Fruit fly (Drosophila melanogaster) whole organism, embryonic: ENCODE measurements around the gene CG4611.

ENCODE experiments used
- Ada2b ChIP-seq: fragments of 200-800 bp; sonication (Bioruptor generic); IDR thresholded peaks from 2 replicates; pipeline ENCODE4 v1.3.6; 2022; ENCODE audit warnings: missing biosample characterization, missing genetic modification characterization
- Bdp1 ChIP-seq: fragments of 200-800 bp; sonication (Bioruptor generic); optimal IDR thresholded peaks from 3 replicates; lab custom pipeline; 2016; ENCODE audit warnings: missing biosample characterization, missing genetic modification characterization
- CG10209 ChIP-seq: fragments of 200-800 bp; sonication (Bioruptor generic); optimal IDR thresholded peaks from 3 replicates; lab custom pipeline; 2017; ENCODE audit warnings: missing biosample characterization, mild to moderate bottlenecking, missing genetic modification characterization, missing genetic modification reagents
- CG10431 ChIP-seq: fragments of 200-800 bp; sonication (Bioruptor generic); optimal IDR thresholded peaks from 3 replicates; lab custom pipeline; 2018; ENCODE audit warnings: missing biosample characterization, mild to moderate bottlenecking, missing genetic modification characterization
- CG10654 ChIP-seq: fragments of 200-800 bp; sonication (Bioruptor generic); optimal IDR thresholded peaks from 2 replicates; lab custom pipeline; 2016; ENCODE audit warnings: missing biosample characterization, missing genetic modification characterization
- CG11247 ChIP-seq: fragments of 200-800 bp; sonication (Bioruptor generic); IDR thresholded peaks from 2 replicates; pipeline ENCODE4 v1.3.6; 2022; ENCODE audit warnings: missing biosample characterization, missing genetic modification characterization
- CG12769 ChIP-seq: fragments of 200-800 bp; sonication (Bioruptor generic); optimal IDR thresholded peaks from 2 replicates; lab custom pipeline; 2019; ENCODE audit warnings: missing biosample characterization, mild to moderate bottlenecking, missing genetic modification characterization, moderate library complexity
- CG13424 ChIP-seq: fragments of 200-800 bp; sonication (Bioruptor generic); optimal IDR thresholded peaks from 2 replicates; lab custom pipeline; 2019; ENCODE audit warnings: missing biosample characterization, mild to moderate bottlenecking, missing genetic modification characterization, moderate library complexity
- CG15479 ChIP-seq: fragments of 200-800 bp; sonication (Bioruptor generic); optimal IDR thresholded peaks from 3 replicates; lab custom pipeline; 2019; ENCODE audit warnings: missing biosample characterization, mild to moderate bottlenecking, missing genetic modification characterization, moderate library complexity
- CG18599 ChIP-seq: fragments of 200-800 bp; sonication (Bioruptor generic); optimal IDR thresholded peaks from 3 replicates; lab custom pipeline; 2017; ENCODE audit warnings: missing biosample characterization, missing genetic modification characterization, mild to moderate bottlenecking, moderate library complexity, missing genetic modification reagents
- CG2875 ChIP-seq: fragments of 200-800 bp; sonication (Bioruptor generic); optimal IDR thresholded peaks from 2 replicates; lab custom pipeline; 2017; ENCODE audit warnings: missing biosample characterization, mild to moderate bottlenecking, missing genetic modification characterization, missing genetic modification reagents
- CG32532 ChIP-seq: fragments of 200-800 bp; sonication (Bioruptor generic); IDR thresholded peaks from 2 replicates; pipeline ENCODE4 v1.3.6; 2022; ENCODE audit warnings: missing biosample characterization, missing genetic modification characterization
- CG3726 ChIP-seq: fragments of 200-800 bp; sonication (Bioruptor generic); IDR thresholded peaks from 3 replicates; pipeline ENCODE4, ENCODE4 v1.3.6; 2022; ENCODE audit warnings: missing biosample characterization, missing genetic modification characterization
- CG4282 ChIP-seq: fragments of 200-800 bp; sonication (Bioruptor generic); optimal IDR thresholded peaks from 2 replicates; lab custom pipeline; 2016; ENCODE audit warnings: missing biosample characterization, missing genetic modification characterization
- CG6254 ChIP-seq: fragments of 200-800 bp; sonication (Bioruptor generic); optimal IDR thresholded peaks from 3 replicates; lab custom pipeline; 2017; ENCODE audit warnings: mild to moderate bottlenecking, missing biosample characterization, missing genetic modification reagents, missing genetic modification characterization
- CG6654 ChIP-seq: fragments of 200-800 bp; sonication (Bioruptor generic); optimal IDR thresholded peaks from 2 replicates; lab custom pipeline; 2017; ENCODE audit warnings: missing biosample characterization, mild to moderate bottlenecking, missing genetic modification characterization
- CG8281 ChIP-seq: fragments of 200-800 bp; sonication (Bioruptor generic); optimal IDR thresholded peaks from 2 replicates; lab custom pipeline; 2018; ENCODE audit warnings: missing biosample characterization, mild to moderate bottlenecking, missing genetic modification characterization, moderate library complexity
- D19A ChIP-seq: fragments of 200-800 bp; optimal IDR thresholded peaks from 3 replicates; lab custom pipeline; 2019; ENCODE audit warnings: missing biosample characterization, mild to moderate bottlenecking, missing genetic modification characterization, moderate library complexity
- Dad ChIP-seq: fragments of 200-800 bp; sonication (Bioruptor generic); optimal IDR thresholded peaks from 3 replicates; lab custom pipeline; 2016; ENCODE audit warnings: missing biosample characterization, missing genetic modification characterization
- Deaf1 ChIP-seq: fragments of 200-800 bp; optimal IDR thresholded peaks from 3 replicates; lab custom pipeline; 2019; ENCODE audit warnings: missing biosample characterization, mild to moderate bottlenecking, missing genetic modification characterization, moderate library complexity
- Dek ChIP-seq: fragments of 200-800 bp; sonication (Bioruptor generic); optimal IDR thresholded peaks from 3 replicates; lab custom pipeline; 2019; ENCODE audit warnings: missing biosample characterization, mild to moderate bottlenecking, missing genetic modification characterization, moderate library complexity
- E2f1 ChIP-seq: fragments of 200-800 bp; sonication (Bioruptor generic); IDR thresholded peaks from 2 replicates; pipeline ENCODE4 v1.3.6; 2022; ENCODE audit warnings: missing biosample characterization, missing genetic modification characterization
- E2f2 ChIP-seq: fragments of 200-800 bp; sonication (Bioruptor generic); IDR thresholded peaks from 2 replicates; pipeline ENCODE4 v1.3.6; 2022; ENCODE audit warnings: missing biosample characterization, missing genetic modification characterization
- Hmr ChIP-seq: fragments of 200-800 bp; sonication (Bioruptor generic); optimal IDR thresholded peaks from 3 replicates; lab custom pipeline; 2017; ENCODE audit warnings: mild to moderate bottlenecking, missing biosample characterization, missing genetic modification reagents, missing genetic modification characterization
- Hr39 ChIP-seq: fragments of >200 bp; optimal IDR thresholded peaks from 2 replicates; lab custom pipeline; 2017
- Myb ChIP-seq: fragments of 200-800 bp; sonication (Bioruptor generic); optimal IDR thresholded peaks from 2 replicates; lab custom pipeline; 2016; ENCODE audit warnings: missing biosample characterization, missing genetic modification characterization
- Oli ChIP-seq: fragments of 200-800 bp; sonication (Bioruptor generic); optimal IDR thresholded peaks from 2 replicates; lab custom pipeline; 2018; ENCODE audit warnings: missing biosample characterization, mild to moderate bottlenecking, missing genetic modification characterization, moderate library complexity
- Scr ChIP-seq: fragments of 200-800 bp; sonication (Bioruptor generic); IDR thresholded peaks from 2 replicates; pipeline ENCODE4 v1.3.6; 2022; ENCODE audit warnings: missing biosample characterization, missing genetic modification characterization; ENCODE audit not compliant: partially characterized antibody
- Stat92E ChIP-seq, 3 experiments: fragments of >200 bp in 2 of 3; fragments of 200-800 bp in 1 of 3; sonication (Bioruptor generic) in 1 of 3; optimal IDR thresholded peaks; 2 replicates each; lab custom pipeline; 2017 to 2019; ENCODE audit warnings: missing biosample characterization in 3 of 3, missing genetic modification characterization in 3 of 3, mild to moderate bottlenecking in 1 of 3, moderate library complexity in 1 of 3
- Xrp1 ChIP-seq: fragments of 200-800 bp; sonication (Bioruptor generic); IDR thresholded peaks from 2 replicates; pipeline ENCODE4 v1.3.6; 2022; ENCODE audit warnings: missing biosample characterization, missing genetic modification characterization
- ab ChIP-seq: fragments of 200-800 bp; sonication (Bioruptor generic); optimal IDR thresholded peaks from 2 replicates; lab custom pipeline; 2016; ENCODE audit warnings: missing biosample characterization, missing genetic modification characterization
- bab2 ChIP-seq: fragments of 200-800 bp; sonication (Bioruptor generic); optimal IDR thresholded peaks from 2 replicates; lab custom pipeline; 2016; ENCODE audit warnings: missing biosample characterization, missing genetic modification characterization
- cg ChIP-seq: fragments of 200-800 bp; sonication (Bioruptor generic); optimal IDR thresholded peaks from 3 replicates; lab custom pipeline; 2019; ENCODE audit warnings: missing biosample characterization, mild to moderate bottlenecking, missing genetic modification characterization, moderate library complexity
- dati ChIP-seq: fragments of 200-800 bp; sonication (Bioruptor generic); IDR thresholded peaks from 2 replicates; pipeline ENCODE4 v1.3.6; 2022; ENCODE audit warnings: missing biosample characterization, missing genetic modification characterization
- fd3F ChIP-seq: fragments of 200-800 bp; sonication (Bioruptor generic); optimal IDR thresholded peaks from 2 replicates; lab custom pipeline; 2018; ENCODE audit warnings: missing biosample characterization, mild to moderate bottlenecking, missing genetic modification characterization, moderate library complexity
- ind ChIP-seq: fragments of 200-800 bp; sonication (Bioruptor generic); optimal IDR thresholded peaks from 3 replicates; lab custom pipeline; 2016; ENCODE audit warnings: missing biosample characterization, missing genetic modification characterization
- inv ChIP-seq: fragments of 200-800 bp; sonication (Bioruptor generic); IDR thresholded peaks from 2 replicates; pipeline ENCODE4 v1.3.6; 2022; ENCODE audit warnings: missing biosample characterization, missing genetic modification characterization; ENCODE audit not compliant: partially characterized antibody
- ken ChIP-seq: fragments of 200-800 bp; sonication (Bioruptor generic); IDR thresholded peaks from 3 replicates; pipeline ENCODE4 v1.3.6; 2022; ENCODE audit warnings: missing biosample characterization, missing genetic modification characterization
- lbe ChIP-seq: fragments of 200-800 bp; sonication (Bioruptor generic); optimal IDR thresholded peaks from 2 replicates; lab custom pipeline; 2016; ENCODE audit warnings: missing biosample characterization, mild to moderate bottlenecking, missing genetic modification characterization
- luna ChIP-seq: fragments of 200-800 bp; sonication (Bioruptor generic); optimal IDR thresholded peaks from 2 replicates; lab custom pipeline; 2016; ENCODE audit warnings: missing biosample characterization, missing genetic modification characterization
- pnt ChIP-seq: fragments of 200-800 bp; sonication (Bioruptor generic); optimal IDR thresholded peaks from 3 replicates; lab custom pipeline; 2016; ENCODE audit warnings: missing biosample characterization, missing genetic modification characterization
- sima ChIP-seq: fragments of 200-800 bp; sonication (Bioruptor generic); optimal IDR thresholded peaks from 2 replicates; lab custom pipeline; 2016; ENCODE audit warnings: missing biosample characterization, missing genetic modification characterization
- so ChIP-seq: fragments of 200-800 bp; sonication (Bioruptor generic); IDR thresholded peaks from 3 replicates; pipeline ENCODE4 v1.3.6; 2022; ENCODE audit warnings: missing biosample characterization, missing genetic modification characterization
- stc ChIP-seq: fragments of 200-800 bp; sonication (Bioruptor generic); IDR thresholded peaks from 2 replicates; pipeline ENCODE4 v1.3.6; 2022; ENCODE audit warnings: missing biosample characterization, missing genetic modification characterization
- sug ChIP-seq: fragments of 200-800 bp; optimal IDR thresholded peaks from 2 replicates; lab custom pipeline; 2019; ENCODE audit warnings: missing biosample characterization, mild to moderate bottlenecking, missing genetic modification characterization, moderate library complexity
- vnd ChIP-seq: fragments of 200-800 bp; sonication (Bioruptor generic); IDR thresholded peaks from 3 replicates; pipeline ENCODE4 v1.3.6; 2022; ENCODE audit warnings: missing biosample characterization, missing genetic modification characterization; ENCODE audit not compliant: partially characterized antibody
- wek ChIP-seq: fragments of 200-800 bp; sonication (Bioruptor generic); optimal IDR thresholded peaks from 3 replicates; lab custom pipeline; 2018; ENCODE audit warnings: missing biosample characterization, mild to moderate bottlenecking, missing genetic modification characterization, moderate library complexity
- zen ChIP-seq: fragments of 200-800 bp; sonication (Bioruptor generic); optimal IDR thresholded peaks from 3 replicates; lab custom pipeline; 2018; ENCODE audit warnings: missing biosample characterization, mild to moderate bottlenecking, missing genetic modification characterization, moderate library complexity

Gene CG4611

DNA sequence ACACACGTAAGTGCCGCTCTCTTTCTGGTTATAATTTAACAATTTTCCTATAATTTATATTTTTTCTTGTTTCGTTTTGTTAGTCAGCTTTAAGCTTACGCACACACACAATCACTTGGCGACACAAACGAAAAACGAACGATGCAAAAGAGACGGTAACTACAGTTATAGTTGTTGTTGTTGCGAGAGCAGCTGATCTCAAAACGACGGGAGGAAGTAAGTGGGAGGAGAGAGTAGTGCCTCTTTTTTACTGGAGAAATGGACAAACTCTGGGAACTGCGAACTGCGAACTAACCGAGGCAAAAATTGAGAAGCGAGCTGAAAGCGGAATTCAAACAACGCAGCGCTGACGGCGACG lies 48.3 kb downstream of the CG4611 start (continued):
- TF ChIP-seq Dad (GFP tag; lab: Kevin White, UChicago) (no peak), lbe (peak; percentile 9), CG12769 (tag; lab: Kevin White, UChicago) (peak; percentile 80), CG2875 (GFP tag; lab: Kevin White, UChicago) (no peak), CG8281 (no peak), E2f1 (GFP tag; lab: Robert Waterston, UW) (0 out of 2 replicates have a peak, but pooled peaks have one; percentile 6), cg (peak; percentile 46), Deaf1 (tag; lab: Kevin White, UChicago) (peak; percentile 41), sima (GFP tag; lab: Kevin White, UChicago) (no peak)

dm6 chr3L:5184860-5185639 lies 48.9 kb downstream of the CG4611 start:
- TF ChIP-seq CG4282 (GFP tag; lab: Kevin White, UChicago) (peak; percentile 31), CG3726 (no peak), Hr39 (lab: Kevin White, UChicago) (no peak), stc (GFP tag; lab: Robert Waterston, UW) (peak; percentile 37; the same call in 1 of the 2 replicates), inv (no peak), D19A (tag; lab: Kevin White, UChicago) (peak; percentile 15), pnt (GFP tag; lab: Kevin White, UChicago) (peak; percentile 29), E2f2 (peak; percentile 19; the same call in 1 of the 2 replicates), CG15479 (GFP tag; lab: Kevin White, UChicago) (peak; percentile 65), luna (GFP tag; lab: Kevin White, UChicago) (no peak), Oli (tag; lab: Kevin White, UChicago) (peak; percentile 75), Ada2b (no peak), ab (GFP tag; lab: Kevin White, UChicago) (peak; percentile 30), CG10431 (GFP tag; lab: Kevin White, UChicago) (no peak), Scr (GFP tag; lab: Robert Waterston, UW) (peak; percentile 47), CG18599 (GFP tag; lab: Kevin White, UChicago) (peak; percentile 74), fd3F (peak; percentile 37), wek (GFP tag; lab: Kevin White, UChicago) (no peak), vnd (GFP tag; lab: Robert Waterston, UW) (no peak), Xrp1 (peak; percentile 51; the same call in 1 of the 2 replicates), Bdp1 (no peak), CG10209 (GFP tag; lab: Kevin White, UChicago) (peak; percentile 74), CG6254 (peak; percentile 21), CG13424 (tag; lab: Kevin White, UChicago) (peak; percentile 55), sug (tag; lab: Kevin White, UChicago) (peak; percentile 27), dati (GFP tag; lab: Robert Waterston, UW) (no peak), Stat92E (GFP tag; optimal IDR thresholded peaks at IDR 0.05; lab: Kevin White, UChicago) (peak in 1 of 3 experiments; percentile 27), CG11247 (GFP tag; lab: Robert Waterston, UW) (no peak), ken (GFP tag; lab: Robert Waterston, UW) (no peak), Myb (peak; percentile 38), CG6654 (GFP tag; lab: Kevin White, UChicago) (peak; percentile 32), Hmr (GFP tag; lab: Kevin White, UChicago) (peak; percentile 55), zen (tag; lab: Kevin White, UChicago) (no peak), ind (GFP tag; lab: Kevin White, UChicago) (peak; percentile 60), so (no peak; the same call in 2 of the 3 replicates), CG10654 (GFP tag; lab: Kevin White, UChicago) (peak; percentile 45), CG32532 (peak; percentile 60), bab2 (peak; percentile 17), Dek (tag; lab: Kevin White, UChicago) (peak; percentile 52)
